Worm (Caenorhabditis elegans) whole organism, midembryonic: ENCODE measurements around the gene emc-5.

ENCODE experiments used
- flt-1 ChIP-seq: fragments of 200-800 bp; sonication (Bioruptor generic); IDR thresholded peaks from 2 replicates; pipeline ENCODE4 v1.3.6; 2022; ENCODE audit warnings: missing genetic modification characterization, missing compliant biosample characterization
- klf-2 ChIP-seq: fragments of 200-800 bp; sonication (Bioruptor generic); conservative IDR thresholded peaks from 2 replicates; pipeline ENCODE4 v1.3.6; 2022; ENCODE audit warnings: missing genetic modification reagents, missing genetic modification characterization, missing compliant biosample characterization
- med-1 ChIP-seq: sonication (generic microtip); optimal IDR thresholded peaks from 2 replicates; lab custom pipeline; 2017; ENCODE audit warnings: missing genetic modification characterization, mild to moderate bottlenecking, missing compliant biosample characterization, antibody characterized with exemption, missing genetic modification reagents; ENCODE audit not compliant: insufficient read depth
- ref-1 ChIP-seq: fragments of 200-800 bp; sonication (Bioruptor generic); conservative IDR thresholded peaks from 2 replicates; pipeline ENCODE4 v1.3.6; 2022; ENCODE audit warnings: missing genetic modification reagents, missing genetic modification characterization, missing compliant biosample characterization
- tab-1 ChIP-seq: fragments of 200-800 bp; sonication (Bioruptor generic); IDR thresholded peaks from 2 replicates; pipeline ENCODE4 v1.3.6; 2022; ENCODE audit warnings: missing genetic modification characterization, missing compliant biosample characterization

ce11 chrII:11538741-11539140 is 42.2 kb downstream of the emc-5 start, which contains the start of gene Y62F5A.9:
- no peak for TF ChIP-seq klf-2 (GFP tag; lab: Robert Waterston, UW)
- no peak for TF ChIP-seq flt-1 (GFP tag; lab: Robert Waterston, UW)
- TF ChIP-seq ref-1 (GFP tag; lab: Robert Waterston, UW): no peak
- no peak for TF ChIP-seq med-1 (GFP tag; lab: Kevin White, UChicago)
- TF ChIP-seq tab-1 (GFP tag; lab: Robert Waterston, UW): no peak
